Worm (Caenorhabditis elegans): Measurements from ENCODE around the gene srv-34.
A peak's percentile ranks its signal among the peaks of the same experiment; 100 is the strongest.
"Not testable (repeated sequence)": the region's sequence is repeated elsewhere in the genome, so short reads cannot be mapped to it uniquely, and the experiment has no call there.

DNA sequence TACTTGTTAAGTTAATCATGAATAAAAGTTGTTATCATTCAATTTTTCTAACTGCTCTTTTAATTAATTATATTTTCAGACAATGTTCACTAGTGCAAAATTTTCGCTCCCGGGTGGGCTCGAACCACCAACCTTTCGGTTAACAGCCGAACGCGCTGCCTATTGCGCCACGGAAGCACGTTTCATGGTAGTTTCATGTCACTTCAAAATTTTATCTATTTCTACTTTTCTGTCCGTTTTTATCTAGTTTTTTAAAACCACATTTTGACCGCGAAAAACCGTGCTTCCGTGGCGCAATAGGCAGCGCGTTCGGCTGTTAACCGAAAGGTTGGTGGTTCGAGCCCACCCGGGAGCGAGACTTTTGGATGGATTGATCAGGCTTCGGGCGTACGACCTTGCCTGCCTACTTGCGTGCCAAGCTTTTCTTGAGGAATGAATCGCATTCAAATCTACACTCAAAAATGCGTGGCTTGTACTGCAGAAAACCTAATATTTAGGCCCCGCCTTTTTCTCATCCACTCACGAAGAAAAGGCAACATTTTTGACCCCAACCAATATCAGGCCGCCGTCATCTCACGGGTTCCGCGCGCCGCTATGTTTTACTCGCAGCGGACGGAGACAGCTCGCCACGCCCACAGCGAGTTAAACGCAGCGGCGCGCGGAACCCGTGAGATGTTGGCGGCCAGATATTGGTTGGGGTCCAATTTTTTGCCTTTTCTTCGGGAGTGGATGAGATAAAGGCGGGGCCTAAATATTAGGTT, 32.9 kb downstream of the srv-34 start:
- not testable (repeated sequence) for TF ChIP-seq ctbp-1 (GFP tag; IDR thresholded peaks at IDR 0.05); nhr-11 (tag; optimal IDR thresholded peaks at IDR 0.05); fkh-10 (GFP tag; optimal IDR thresholded peaks at IDR 0.05); ztf-11 (tag; optimal IDR thresholded peaks at IDR 0.05); unc-39 (tag; optimal IDR thresholded peaks at IDR 0.05); ceh-82 (tag; optimal IDR thresholded peaks at IDR 0.05)
- peak; percentile 27 for TF ChIP-seq dve-1 (tag; optimal IDR thresholded peaks at IDR 0.05; ENCODE audit: insufficient read depth)
